Worm (Caenorhabditis elegans): ENCODE measurements around the gene ceh-19.

ce11 chrIV:7910197-7910735, 45.5 kb downstream of the ceh-19 start, which contains the start of the genes npp-27 and ntl-4:
- TF ChIP-seq ama-1 (optimal IDR thresholded peaks at IDR 0.05) (peak; percentile 34), ama-1 (GFP tag; optimal IDR thresholded peaks at IDR 0.05) (no peak), ceh-100 (GFP tag; IDR thresholded peaks at IDR 0.05) (no peak), Y79H2A.3 (GFP tag; conservative IDR thresholded peaks at IDR 0.05) (no peak), ztf-26 (tag; optimal IDR thresholded peaks at IDR 0.05) (no peak), snpc-3.4 (tag; optimal IDR thresholded peaks at IDR 0.05) (no peak), cebp-1 (GFP tag; IDR thresholded peaks at IDR 0.05) (no peak), cebp-1 (tag; optimal IDR thresholded peaks at IDR 0.05) (peak; percentile 41), tbp1 (GFP tag; optimal IDR thresholded peaks at IDR 0.05) (no peak), egl-18 (GFP tag; IDR thresholded peaks at IDR 0.05) (no peak), lin-54 (GFP tag; optimal IDR thresholded peaks at IDR 0.05) (no peak), mcd-1 (GFP tag; IDR thresholded peaks at IDR 0.05) (no peak), nfya-1 (tag; optimal IDR thresholded peaks at IDR 0.05; ENCODE audit: borderline replicate concordance, insufficient read depth) (no peak), pha-4 (tag; optimal IDR thresholded peaks at IDR 0.05) (no peak), snpc-4 (GFP tag; optimal IDR thresholded peaks at IDR 0.05) (no peak), snpc-4 (tag; optimal IDR thresholded peaks at IDR 0.05) (no peak)

All from whole organism, young adult.